Worm (Caenorhabditis elegans): Measurements from ENCODE around the gene pag-3.

pag-3 gene

DNA sequence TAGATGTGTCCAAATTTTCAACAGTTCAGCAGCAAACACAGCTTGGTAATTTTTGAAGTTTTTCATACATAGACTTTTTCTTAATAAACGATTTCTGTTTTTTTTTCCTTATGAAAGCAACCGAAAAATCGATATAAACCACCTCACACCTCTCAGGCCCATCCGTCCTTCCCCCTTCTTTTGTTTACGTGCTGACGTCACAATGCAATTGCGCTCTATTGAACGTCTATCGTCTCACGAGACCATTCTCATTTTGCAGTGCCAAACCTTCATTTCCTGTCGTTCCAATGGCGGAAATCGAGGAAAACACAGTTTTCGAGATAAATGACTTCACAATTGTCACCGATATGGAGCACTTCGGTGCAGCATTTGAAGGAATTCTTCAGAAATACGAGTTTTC, 28.8 kb upstream of the pag-3 start, which contains the start of gene rbg-1:
TSS of gene rbg-1 (plus strand) at position 260 of the 400 bp plus-strand sequence.
- peak; percentile 75 for TF ChIP-seq mep-1 (tag; optimal IDR thresholded peaks at IDR 0.05)
- TF ChIP-seq lin-32 (GFP tag; optimal IDR thresholded peaks at IDR 0.05): no peak
- no peak for TF ChIP-seq tbx-8 (GFP tag; optimal IDR thresholded peaks at IDR 0.05)
- TF ChIP-seq ceh-43 (GFP tag; optimal IDR thresholded peaks at IDR 0.05): no peak
- no peak for TF ChIP-seq ztf-11 (tag; optimal IDR thresholded peaks at IDR 0.05)
- no peak for TF ChIP-seq unc-120 (tag; optimal IDR thresholded peaks at IDR 0.05; ENCODE audit: poor library complexity, severe bottlenecking)
- peak; percentile 53 for TF ChIP-seq ces-1 (GFP tag; optimal IDR thresholded peaks at IDR 0.05)
- no peak for TF ChIP-seq M03D4.4 (tag; optimal IDR thresholded peaks at IDR 0.05)
- TF ChIP-seq lin-13 (tag; optimal IDR thresholded peaks at IDR 0.05): peak; percentile 74
- TF ChIP-seq pha-4 (tag; optimal IDR thresholded peaks at IDR 0.05): peak; percentile 92
- no peak for TF ChIP-seq hlh-1 (tag; optimal IDR thresholded peaks at IDR 0.05)
- TF ChIP-seq sptf-1 (tag; optimal IDR thresholded peaks at IDR 0.05): peak; percentile 64
- TF ChIP-seq lsy-2 (tag; optimal IDR thresholded peaks at IDR 0.05): peak; percentile 41
- peak; percentile 63 for TF ChIP-seq ceh-39 (tag; optimal IDR thresholded peaks at IDR 0.05)

DNA sequence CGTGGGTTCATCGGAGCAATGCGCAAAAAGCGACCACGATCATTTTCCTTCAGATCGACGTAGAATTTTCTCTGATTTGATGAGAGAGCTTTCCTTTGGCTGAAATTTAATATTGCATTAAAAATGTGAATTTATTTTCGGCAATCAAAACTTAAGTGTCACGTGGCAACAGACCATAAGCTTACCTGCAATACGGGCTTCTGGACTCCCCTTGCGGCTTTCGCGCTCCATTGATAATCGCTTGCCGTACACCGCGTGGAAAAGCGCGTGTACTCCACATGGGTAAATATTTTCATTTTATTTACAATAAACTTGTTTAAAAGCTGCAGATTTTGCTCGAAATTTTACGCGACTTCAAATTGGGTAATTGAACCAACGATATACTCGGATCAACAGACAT, 28.1 kb upstream of the pag-3 start, which contains the start of gene plp-2:
TSS of gene plp-2 (minus strand) at position 280 of the 400 bp plus-strand sequence.
- TF ChIP-seq ceh-43 (GFP tag; optimal IDR thresholded peaks at IDR 0.05) (no peak), nhr-76 (tag; optimal IDR thresholded peaks at IDR 0.05) (no peak), pha-4 (tag; optimal IDR thresholded peaks at IDR 0.05) (no peak), snpc-4 (tag; optimal IDR thresholded peaks at IDR 0.05) (no peak), nhr-237 (tag; optimal IDR thresholded peaks at IDR 0.05) (no peak), unc-120 (tag; optimal IDR thresholded peaks at IDR 0.05; ENCODE audit: poor library complexity, severe bottlenecking) (no peak), elt-1 (tag; optimal IDR thresholded peaks at IDR 0.05; ENCODE audit: borderline replicate concordance, insufficient read depth) (no peak), sptf-1 (tag; optimal IDR thresholded peaks at IDR 0.05) (no peak), unc-62 (GFP tag; optimal IDR thresholded peaks at IDR 0.05) (no peak), cnd-1 (tag; optimal IDR thresholded peaks at IDR 0.05) (no peak), elt-3 (tag; optimal IDR thresholded peaks at IDR 0.05) (no peak), ces-1 (GFP tag; optimal IDR thresholded peaks at IDR 0.05) (no peak), tbx-8 (GFP tag; optimal IDR thresholded peaks at IDR 0.05) (no peak)

- TF ChIP-seq ztf-11 (tag; optimal IDR thresholded peaks at IDR 0.05) (no peak), snpc-4 (tag; optimal IDR thresholded peaks at IDR 0.05) (no peak), lsy-2 (tag; optimal IDR thresholded peaks at IDR 0.05) (no peak), ham-2 (GFP tag; optimal IDR thresholded peaks at IDR 0.05) (no peak), zip-8 (tag; optimal IDR thresholded peaks at IDR 0.05) (no peak), hlh-1 (tag; optimal IDR thresholded peaks at IDR 0.05) (no peak), blmp-1 (tag; optimal IDR thresholded peaks at IDR 0.05) (no peak), tbx-8 (GFP tag; optimal IDR thresholded peaks at IDR 0.05) (no peak), elt-1 (tag; optimal IDR thresholded peaks at IDR 0.05; ENCODE audit: borderline replicate concordance, insufficient read depth) (no peak), unc-62 (GFP tag; optimal IDR thresholded peaks at IDR 0.05) (no peak), cnd-1 (tag; optimal IDR thresholded peaks at IDR 0.05) (no peak), M03D4.4 (tag; optimal IDR thresholded peaks at IDR 0.05) (no peak), nhr-12 (tag; optimal IDR thresholded peaks at IDR 0.05) (no peak), lin-13 (tag; optimal IDR thresholded peaks at IDR 0.05) (no peak), lin-32 (GFP tag; optimal IDR thresholded peaks at IDR 0.05) (no peak), nhr-28 (tag; optimal IDR thresholded peaks at IDR 0.05) (no peak), ces-1 (GFP tag; optimal IDR thresholded peaks at IDR 0.05) (no peak), ceh-83 (GFP tag; optimal IDR thresholded peaks at IDR 0.05) (no peak)
Measured at ce11 chrX:14979388-14979787, 24.9 kb upstream of the pag-3 start, which contains the start of gene emre-1. TSS of gene emre-1 (plus strand) at chrX:14979688.

DNA sequence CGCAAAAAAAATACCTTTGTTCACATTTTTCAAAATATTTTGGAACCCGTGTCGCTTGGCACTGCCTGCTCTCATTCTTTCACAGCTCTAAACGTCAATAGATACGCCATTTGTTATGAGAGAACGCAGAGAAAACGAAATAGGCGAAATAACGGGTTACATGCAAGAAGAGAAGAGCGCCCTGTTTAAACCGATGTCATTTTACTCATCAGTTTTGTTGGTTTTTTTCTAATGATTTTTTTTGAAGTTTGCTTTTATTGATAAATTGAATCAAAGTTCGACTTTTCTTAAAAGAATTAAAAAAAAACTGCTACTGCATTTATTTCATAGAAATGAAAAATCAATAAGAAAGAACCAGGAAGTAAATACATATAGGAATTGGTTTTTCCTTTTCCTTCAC, 24.3 kb upstream of the pag-3 start:
- TF ChIP-seq bed-3 (GFP tag; optimal IDR thresholded peaks at IDR 0.05): no peak
- TF ChIP-seq nhr-28 (tag; optimal IDR thresholded peaks at IDR 0.05): no peak
- peak; percentile 13 for TF ChIP-seq ces-1 (GFP tag; optimal IDR thresholded peaks at IDR 0.05)
- TF ChIP-seq unc-120 (tag; optimal IDR thresholded peaks at IDR 0.05; ENCODE audit: poor library complexity, severe bottlenecking): peak; percentile 0
- peak; percentile 53 for TF ChIP-seq hlh-1 (tag; optimal IDR thresholded peaks at IDR 0.05)

ce11 chrX:14976840-14977534, 22.5 kb upstream of the pag-3 start:
- TF ChIP-seq ces-1 (GFP tag; optimal IDR thresholded peaks at IDR 0.05) (peak; percentile 87), tbx-8 (GFP tag; optimal IDR thresholded peaks at IDR 0.05) (no peak), hlh-1 (tag; optimal IDR thresholded peaks at IDR 0.05) (no peak), unc-120 (tag; optimal IDR thresholded peaks at IDR 0.05; ENCODE audit: poor library complexity, severe bottlenecking) (no peak), nhr-28 (tag; optimal IDR thresholded peaks at IDR 0.05) (no peak)

Data from whole organism, mixed stage, embryonic.